Worm (Caenorhabditis elegans) whole organism, L3 larva: ENCODE measurements around the gene his-38.

Experiments used
- R02D3.7 ChIP-seq: fragments of 150-350 bp; optimal IDR thresholded peaks from 2 replicates; lab custom pipeline; 2014; ENCODE audit warnings: missing biosample characterization, missing genetic modification characterization
- ZK546.5 ChIP-seq: sonication (generic microtip); optimal IDR thresholded peaks from 2 replicates; lab custom pipeline; 2017; ENCODE audit warnings: missing biosample characterization, missing genetic modification characterization
- ceh-82 ChIP-seq: fragments of 150-350 bp; optimal IDR thresholded peaks from 2 replicates; lab custom pipeline; 2014; ENCODE audit warnings: missing biosample characterization, missing genetic modification characterization
- ceh-9 ChIP-seq: sonication (generic microtip); optimal IDR thresholded peaks from 2 replicates; lab custom pipeline; 2018; ENCODE audit warnings: missing biosample characterization, missing genetic modification characterization
- daf-12 ChIP-seq: fragments of 150-350 bp; optimal IDR thresholded peaks from 2 replicates; lab custom pipeline; 2014; ENCODE audit warnings: missing biosample characterization, missing genetic modification reagents, missing genetic modification characterization
- egl-5 ChIP-seq: fragments of 150-350 bp; optimal IDR thresholded peaks from 2 replicates; lab custom pipeline; 2017; ENCODE audit warnings: missing biosample characterization, missing genetic modification reagents, missing genetic modification characterization, inconsistent platforms
- elt-2 ChIP-seq: sonication (generic microtip); optimal IDR thresholded peaks from 2 replicates; lab custom pipeline; 2016; ENCODE audit warnings: missing genetic modification reagents, mild to moderate bottlenecking, missing genetic modification characterization, missing compliant biosample characterization
- elt-3 ChIP-seq, 3 experiments: fragments of 150-350 bp in 1 of 3; sonication (generic microtip) in 2 of 3; optimal IDR thresholded peaks; 2 replicates in 2 of 3; 4 replicates in 1 of 3; lab custom pipeline; 2014 to 2017; ENCODE audit warnings: missing biosample characterization in 3 of 3, missing genetic modification characterization in 3 of 3
- eor-1 ChIP-seq, 2 experiments: fragments of 150-350 bp; optimal IDR thresholded peaks; 2 replicates each; lab custom pipeline; 2014 to 2018; ENCODE audit warnings: missing biosample characterization in 2 of 2, missing genetic modification characterization in 2 of 2
- fkh-10 ChIP-seq: sonication (generic microtip); optimal IDR thresholded peaks from 2 replicates; lab custom pipeline; 2017; ENCODE audit warnings: missing biosample characterization, missing genetic modification reagents, missing genetic modification characterization
- fos-1 ChIP-seq: fragments of 150-350 bp; optimal IDR thresholded peaks from 2 replicates; lab custom pipeline; 2014; ENCODE audit warnings: missing biosample characterization, missing genetic modification characterization
- hmg-11 ChIP-seq: sonication (generic microtip); optimal IDR thresholded peaks from 2 replicates; lab custom pipeline; 2016; ENCODE audit warnings: missing genetic modification characterization, missing compliant biosample characterization
- jun-1 ChIP-seq: fragments of 150-350 bp; optimal IDR thresholded peaks from 2 replicates; lab custom pipeline; 2014; ENCODE audit warnings: missing biosample characterization, missing genetic modification reagents, missing genetic modification characterization
- lin-15B ChIP-seq: fragments of 150-350 bp; optimal IDR thresholded peaks from 2 replicates; lab custom pipeline; 2014; ENCODE audit warnings: missing biosample characterization, missing genetic modification characterization
- lsy-12 ChIP-seq: sonication (generic microtip); optimal IDR thresholded peaks from 2 replicates; lab custom pipeline; 2016; ENCODE audit warnings: mild to moderate bottlenecking, missing genetic modification characterization, missing compliant biosample characterization
- mml-1 ChIP-seq: fragments of 150-350 bp; sonication (generic microtip); optimal IDR thresholded peaks from 3 replicates; lab custom pipeline; 2014; ENCODE audit warnings: missing biosample characterization, missing genetic modification characterization
- nfya-1 ChIP-seq: sonication (generic microtip); optimal IDR thresholded peaks from 2 replicates; lab custom pipeline; 2017; ENCODE audit warnings: missing genetic modification characterization, mild to moderate bottlenecking, missing compliant biosample characterization, antibody characterized with exemption, moderate library complexity; ENCODE audit not compliant: insufficient read depth
- nhr-11 ChIP-seq: fragments of 150-350 bp; optimal IDR thresholded peaks from 2 replicates; lab custom pipeline; 2014; ENCODE audit warnings: missing biosample characterization, missing genetic modification characterization
- nhr-23 ChIP-seq: fragments of 150-350 bp; optimal IDR thresholded peaks from 2 replicates; lab custom pipeline; 2014; ENCODE audit warnings: missing biosample characterization, missing genetic modification reagents, missing genetic modification characterization
- nhr-25 ChIP-seq: sonication (generic microtip); optimal IDR thresholded peaks from 2 replicates; lab custom pipeline; 2017; ENCODE audit warnings: missing biosample characterization, missing genetic modification characterization
- nhr-43 ChIP-seq: sonication (generic microtip); optimal IDR thresholded peaks from 2 replicates; lab custom pipeline; 2016; ENCODE audit warnings: mild to moderate bottlenecking, missing genetic modification characterization, missing compliant biosample characterization; ENCODE audit not compliant: poor library complexity, severe bottlenecking
- nhr-76 ChIP-seq: fragments of 150-350 bp; sonication (generic microtip); optimal IDR thresholded peaks from 5 replicates; lab custom pipeline; 2014; ENCODE audit warnings: missing biosample characterization, missing genetic modification characterization
- nhr-77 ChIP-seq: fragments of 150-350 bp; optimal IDR thresholded peaks from 2 replicates; lab custom pipeline; 2014; ENCODE audit warnings: missing biosample characterization, missing genetic modification characterization
- pha-4 ChIP-seq: fragments of 150-350 bp; optimal IDR thresholded peaks from 2 replicates; lab custom pipeline; 2014; ENCODE audit warnings: missing biosample characterization, missing genetic modification reagents, missing genetic modification characterization
- pqm-1 ChIP-seq: fragments of 150-350 bp; optimal IDR thresholded peaks from 2 replicates; lab custom pipeline; 2017; ENCODE audit warnings: missing biosample characterization, missing genetic modification characterization, inconsistent platforms
- unc-39 ChIP-seq: sonication (generic microtip); optimal IDR thresholded peaks from 4 replicates; lab custom pipeline; 2017; ENCODE audit warnings: missing biosample characterization, missing genetic modification characterization
- zag-1 ChIP-seq: fragments of 150-350 bp; optimal IDR thresholded peaks from 2 replicates; lab custom pipeline; 2014; ENCODE audit warnings: missing biosample characterization, missing genetic modification characterization

Gene his-38

DNA sequence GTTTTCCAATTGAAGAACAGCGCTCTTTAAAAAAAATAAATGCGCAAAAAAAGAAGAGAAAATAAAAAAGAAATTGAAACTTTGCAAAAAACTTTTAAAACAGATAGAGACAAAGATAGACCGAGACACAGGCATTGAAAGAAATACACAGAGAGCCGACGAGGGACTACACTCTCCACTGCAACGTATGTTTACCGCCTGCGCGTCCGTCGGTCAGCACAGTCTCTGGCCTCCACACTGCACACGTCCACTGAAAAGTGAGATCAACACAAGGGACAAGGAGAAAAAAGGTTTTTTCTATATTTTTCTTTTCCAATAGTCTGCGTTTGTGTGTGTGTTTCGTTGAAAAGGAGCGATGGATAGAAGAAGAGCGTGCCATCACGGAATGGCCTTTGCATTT, 3.2 kb downstream of the his-38 start (continued):
- TF ChIP-seq nhr-76 (tag; lab: Kevin White, UChicago), result no peak
- peak; percentile 35 for TF ChIP-seq lin-15B (tag; lab: Kevin White, UChicago)
- TF ChIP-seq nhr-77, result no peak
- TF ChIP-seq ceh-82 (tag; lab: Kevin White, UChicago), result no peak

DNA sequence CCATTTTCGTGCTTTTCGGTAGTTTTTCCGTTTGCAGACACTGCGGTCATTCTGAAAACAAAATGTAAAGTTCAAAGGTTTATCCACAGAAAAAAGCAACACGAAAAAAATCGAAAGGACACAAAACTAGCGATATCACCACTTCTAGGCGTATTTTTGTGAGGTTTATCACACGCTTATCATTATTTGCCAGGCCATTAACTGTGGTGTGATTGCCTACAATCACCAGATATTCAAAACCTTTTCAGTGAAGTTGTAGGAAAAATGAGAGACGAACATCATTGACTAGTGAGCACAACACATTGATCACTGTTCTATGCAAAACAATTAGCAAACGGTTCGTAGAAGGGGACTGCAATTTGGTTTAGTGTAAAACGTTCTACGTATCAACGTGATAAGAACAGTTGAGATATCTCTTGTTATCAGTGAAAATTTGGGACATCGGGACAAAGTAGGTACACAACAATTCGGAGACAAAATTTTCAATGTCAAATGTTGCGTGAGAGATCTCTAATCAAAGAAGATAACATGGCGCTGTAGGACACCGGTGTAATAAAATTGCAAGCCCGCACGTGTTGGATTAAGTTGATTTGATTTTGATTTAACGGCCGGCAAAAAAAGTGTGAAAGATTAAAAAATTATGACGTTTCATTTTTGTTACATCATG, 4.0 kb downstream of the his-38 start, which contains the start of gene sur-5:
sur-5 (minus strand) TSS at position 51 of the 667 bp plus-strand sequence.
- TF ChIP-seq pqm-1 (tag; lab: Kevin White, UChicago), result peak; percentile 64
- TF ChIP-seq fos-1, result no peak
- TF ChIP-seq egl-5 (tag; lab: Kevin White, UChicago), result no peak
- TF ChIP-seq nhr-11 (tag; lab: Kevin White, UChicago), result no peak
- no peak for TF ChIP-seq daf-12
- peak in 2 of 3 experiments; percentile 88 to 90 for TF ChIP-seq elt-3 (tag; optimal IDR thresholded peaks at IDR 0.05; lab: Kevin White, UChicago)
- TF ChIP-seq nhr-23 (tag; lab: Kevin White, UChicago), result peak; percentile 54
- no peak for TF ChIP-seq lsy-12 (tag; lab: Kevin White, UChicago)
- peak; percentile 17 for TF ChIP-seq nhr-25
- TF ChIP-seq elt-2, result peak; percentile 97

DNA sequence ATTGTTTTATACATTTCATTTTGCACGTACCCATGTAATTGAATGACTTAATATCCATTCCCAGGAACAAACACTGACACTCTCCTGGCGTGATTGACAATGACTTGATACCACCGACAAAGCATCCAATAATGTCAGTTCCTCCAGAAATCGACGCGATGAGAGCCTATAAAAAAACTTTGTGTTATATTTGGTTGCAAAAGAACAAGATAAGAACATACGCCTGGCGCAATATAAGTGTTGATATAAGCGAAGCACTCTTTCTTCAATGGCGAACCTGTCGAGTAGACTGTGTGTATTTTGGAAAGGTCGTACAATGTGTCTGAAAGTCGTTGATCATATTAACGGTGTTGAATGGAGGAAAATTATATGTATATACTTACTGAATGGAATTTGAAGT, 6.6 kb downstream of the his-38 start:
- peak; percentile 62 for TF ChIP-seq elt-2
- TF ChIP-seq pqm-1 (tag; lab: Kevin White, UChicago), result peak; percentile 36
- no peak for TF ChIP-seq ceh-9 (tag; lab: Kevin White, UChicago)

DNA sequence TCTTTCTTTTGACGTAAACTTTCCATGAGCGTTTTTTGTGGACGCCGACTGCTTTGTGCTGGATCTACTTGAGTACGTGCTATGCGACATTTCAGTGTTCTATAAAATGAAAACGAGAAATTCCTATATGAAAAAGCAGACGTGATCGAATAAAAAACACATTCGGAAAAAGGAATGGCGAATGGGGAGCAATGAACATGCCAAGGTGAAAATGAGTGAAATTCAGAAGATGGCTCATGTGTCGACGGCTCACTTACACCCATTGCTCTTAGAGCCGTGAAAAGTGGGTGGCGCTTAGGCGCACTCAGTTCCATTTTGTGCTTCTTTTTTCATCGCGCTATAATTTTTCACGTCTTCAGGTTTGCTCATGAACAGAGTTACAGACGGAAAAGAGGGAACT, 11.0 kb downstream of the his-38 start, which contains the start of gene K03A1.4:
K03A1.4 (minus strand) TSS at position 101 of the 400 bp plus-strand sequence.
- TF ChIP-seq fos-1 (no peak), nhr-76 (tag; lab: Kevin White, UChicago) (no peak), hmg-11 (tag; lab: Kevin White, UChicago) (no peak), lsy-12 (tag; lab: Kevin White, UChicago) (no peak), elt-2 (no peak), nhr-11 (tag; lab: Kevin White, UChicago) (no peak), R02D3.7 (tag; lab: Kevin White, UChicago) (no peak), daf-12 (no peak), pha-4 (tag; lab: Kevin White, UChicago) (no peak), lin-15B (tag; lab: Kevin White, UChicago) (no peak), fkh-10 (no peak), nhr-77 (no peak), ceh-9 (tag; lab: Kevin White, UChicago) (no peak)
- TF ChIP-seq, all 47 proteins: peak for 0

DNA sequence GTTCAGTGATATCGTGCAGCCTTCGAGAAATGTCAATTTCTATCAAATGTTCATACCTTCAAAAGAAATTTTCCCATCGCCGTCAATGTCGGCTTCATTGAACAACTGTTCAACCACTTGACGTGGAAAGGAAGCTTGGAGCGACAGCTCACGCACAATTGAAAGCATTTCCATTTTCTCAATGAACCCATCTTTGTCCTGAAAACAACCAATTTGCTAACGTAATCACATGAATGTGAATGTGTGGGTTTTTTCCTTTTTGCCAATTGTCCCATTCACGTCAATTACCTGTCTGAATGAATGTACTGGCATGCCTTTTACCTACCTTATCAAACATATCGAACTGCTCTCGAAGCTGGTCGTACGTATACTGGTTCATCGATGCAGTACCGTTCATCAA, 13.4 kb downstream of the his-38 start:
- no peak for TF ChIP-seq egl-5 (tag; lab: Kevin White, UChicago)
- no peak for TF ChIP-seq unc-39 (tag; lab: Kevin White, UChicago)
- TF ChIP-seq nhr-76 (tag; lab: Kevin White, UChicago), result no peak
- TF ChIP-seq jun-1, result no peak
- TF ChIP-seq ZK546.5, result no peak
- no peak for TF ChIP-seq mml-1 (tag; lab: Kevin White, UChicago)
- TF ChIP-seq lsy-12 (tag; lab: Kevin White, UChicago), result no peak

DNA sequence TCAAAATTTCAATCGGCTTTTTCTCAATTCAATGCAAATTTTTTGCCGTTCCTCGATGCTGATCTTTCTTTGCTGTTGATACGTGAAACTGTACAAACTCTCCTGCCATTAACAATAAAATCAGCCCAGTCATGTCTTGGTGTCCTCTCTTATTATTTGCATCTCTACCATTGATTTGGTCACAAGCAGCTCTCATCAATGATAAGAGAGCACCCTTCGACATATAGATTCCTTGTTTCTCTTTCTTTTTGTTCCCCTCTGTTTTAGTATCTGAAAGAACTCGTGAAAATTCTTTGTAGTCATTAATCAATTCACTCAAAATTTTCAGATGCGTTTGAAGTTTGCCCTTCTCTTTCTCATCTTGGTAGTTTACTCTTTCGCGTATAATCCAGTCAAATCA, 17.9 kb downstream of the his-38 start, which contains the start of gene lron-7:
lron-7 (plus strand) TSS at position 323 of the 400 bp plus-strand sequence.
- TF ChIP-seq eor-1 (tag; optimal IDR thresholded peaks at IDR 0.05; lab: Kevin White, UChicago) (no peak), elt-2 (peak; percentile 71), pha-4 (tag; lab: Kevin White, UChicago) (peak; percentile 41), nhr-77 (no peak), jun-1 (no peak), pqm-1 (tag; lab: Kevin White, UChicago) (peak; percentile 80)

DNA sequence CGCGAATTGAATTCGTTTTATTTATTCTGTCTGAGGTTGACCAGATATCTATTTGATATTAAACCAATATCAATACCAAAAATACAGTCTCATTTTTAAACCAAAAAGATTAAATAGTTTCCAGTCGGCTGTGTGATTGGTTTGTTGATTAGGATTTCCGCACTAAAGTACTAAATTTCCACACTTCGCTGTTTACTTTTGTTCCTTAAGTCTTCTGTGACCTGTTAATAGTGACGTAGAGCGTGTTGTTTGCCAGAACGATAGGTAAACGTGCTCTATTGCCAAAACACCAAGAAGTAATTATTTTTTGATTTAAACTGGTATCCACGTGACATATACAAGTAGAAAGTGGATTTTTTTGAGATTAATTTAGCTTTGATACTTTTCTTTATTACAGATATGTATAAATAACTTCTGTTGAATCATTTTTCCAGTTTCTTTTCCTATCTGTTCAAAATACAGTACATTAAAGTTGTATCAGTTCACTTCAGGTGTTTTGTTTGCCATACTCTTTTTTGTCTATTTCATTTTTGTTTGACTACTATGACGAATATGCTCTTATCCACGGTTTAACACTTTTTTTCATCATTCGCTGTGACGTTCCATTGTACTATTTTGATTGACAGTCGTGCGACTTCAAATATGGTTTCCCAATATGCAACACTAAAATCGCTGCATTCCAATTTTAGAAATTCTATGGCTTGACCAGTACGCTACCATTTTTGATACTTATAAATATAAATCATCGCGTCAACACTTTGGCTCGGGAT, 18.6 kb downstream of the his-38 start:
- no peak for TF ChIP-seq zag-1
- no peak for TF ChIP-seq hmg-11 (tag; lab: Kevin White, UChicago)
- no peak for TF ChIP-seq nfya-1
- no peak for TF ChIP-seq nhr-43 (tag; lab: Kevin White, UChicago)
- peak; percentile 23 for TF ChIP-seq elt-2
- TF ChIP-seq ceh-9 (tag; lab: Kevin White, UChicago), result no peak
- peak; percentile 65 for TF ChIP-seq pha-4 (tag; lab: Kevin White, UChicago)
- no peak for TF ChIP-seq elt-3 (tag; optimal IDR thresholded peaks at IDR 0.05; lab: Kevin White, UChicago)
- TF ChIP-seq lsy-12 (tag; lab: Kevin White, UChicago), result no peak
